Worm (Caenorhabditis elegans) whole organism, L4 larva: ENCODE measurements around the gene T22C8.6.

Source experiments
- T26A8.4 ChIP-seq: fragments of 200-800 bp; sonication (Bioruptor generic); IDR thresholded peaks from 2 replicates; pipeline ENCODE4 v1.3.6; 2022; ENCODE audit warnings: missing genetic modification characterization, missing compliant biosample characterization
- ama-1 ChIP-seq: fragments of 150-350 bp; optimal IDR thresholded peaks from 2 replicates; lab custom pipeline; 2014; ENCODE audit warnings: inconsistent platforms, mixed read lengths
- daf-16 ChIP-seq, 3 experiments: sonication (generic microtip); optimal IDR thresholded peaks; 2 replicates each; lab custom pipeline; 2016 to 2017; ENCODE audit warnings: missing genetic modification characterization in 3 of 3, missing genetic modification reagents in 3 of 3, mild to moderate bottlenecking in 2 of 3, missing compliant biosample characterization in 2 of 3, missing biosample characterization in 1 of 3, moderate library complexity in 1 of 3
- jun-1 ChIP-seq: fragments of 150-350 bp; optimal IDR thresholded peaks from 2 replicates; lab custom pipeline; 2014; ENCODE audit warnings: missing biosample characterization, missing genetic modification reagents, missing genetic modification characterization
- nhr-28 ChIP-seq: fragments of 150-350 bp; optimal IDR thresholded peaks from 2 replicates; lab custom pipeline; 2014; ENCODE audit warnings: missing biosample characterization, missing genetic modification characterization
- pqm-1 ChIP-seq: sonication (generic microtip); optimal IDR thresholded peaks from 2 replicates; lab custom pipeline; 2017; ENCODE audit warnings: missing biosample characterization, missing genetic modification characterization

DNA sequence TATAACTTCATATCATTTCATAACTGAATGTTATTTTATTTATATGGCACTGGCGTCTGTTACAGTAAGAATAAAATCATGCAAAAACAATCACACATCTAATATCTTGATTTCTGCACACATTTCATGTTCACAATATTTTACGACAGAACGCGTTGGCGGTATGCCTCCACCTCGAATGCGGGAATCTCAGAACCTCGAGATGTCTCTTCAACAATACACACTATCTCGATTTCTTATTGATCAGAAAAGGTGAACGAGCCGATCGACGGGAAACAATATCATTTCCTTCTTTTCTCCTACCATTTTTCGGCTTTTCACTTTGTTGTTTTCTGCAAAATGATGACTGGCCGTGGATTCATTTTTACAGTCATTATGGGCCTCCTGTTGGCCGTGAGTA is 22.4 kb downstream of the T22C8.6 start, which contains the start of gene F28C6.10:
- TF ChIP-seq ama-1 (lab: Kevin White, UChicago) (no peak), daf-16 (GFP tag; optimal IDR thresholded peaks at IDR 0.05; lab: Kevin White, UChicago) (no peak), daf-16 (tag; optimal IDR thresholded peaks at IDR 0.05; lab: Kevin White, UChicago) (no peak), pqm-1 (no peak), T26A8.4 (GFP tag; lab: Robert Waterston, UW) (no peak), jun-1 (tag; lab: Kevin White, UChicago) (no peak), nhr-28 (no peak)
